Worm (Caenorhabditis elegans): ENCODE results near the gene nlf-1.

nlf-1 gene

DNA sequence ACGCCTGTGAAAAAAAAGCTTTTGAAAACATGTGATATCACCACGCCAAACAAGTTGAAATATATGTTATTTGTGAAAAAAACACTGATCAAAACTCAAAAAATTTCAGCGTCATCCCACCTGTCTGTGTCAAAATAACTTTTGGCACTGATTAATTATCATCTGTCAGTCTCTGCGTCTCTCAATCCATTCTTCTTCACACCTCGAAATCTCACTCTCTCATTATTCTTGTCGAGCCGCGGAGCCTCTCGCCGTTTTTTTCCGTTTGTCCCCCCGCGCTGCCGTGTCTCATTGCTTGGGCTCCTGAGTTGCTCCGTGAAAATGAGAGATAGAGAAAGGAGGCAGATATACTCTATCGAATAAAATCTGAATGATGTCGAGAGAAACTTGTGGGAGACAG lies 33.7 kb upstream of the nlf-1 start:
- TF ChIP-seq unc-62 (GFP tag; optimal IDR thresholded peaks at IDR 0.05) (peak; percentile 79), ztf-11 (tag; optimal IDR thresholded peaks at IDR 0.05) (no peak), nhr-237 (tag; optimal IDR thresholded peaks at IDR 0.05) (no peak), ham-2 (GFP tag; optimal IDR thresholded peaks at IDR 0.05) (no peak), snpc-4 (tag; optimal IDR thresholded peaks at IDR 0.05) (no peak), nhr-2 (tag; optimal IDR thresholded peaks at IDR 0.05) (no peak), mep-1 (tag; optimal IDR thresholded peaks at IDR 0.05) (no peak), unc-120 (tag; optimal IDR thresholded peaks at IDR 0.05; ENCODE audit: poor library complexity, severe bottlenecking) (peak; percentile 1), elt-1 (tag; optimal IDR thresholded peaks at IDR 0.05; ENCODE audit: borderline replicate concordance, insufficient read depth) (no peak), cnd-1 (tag; optimal IDR thresholded peaks at IDR 0.05) (no peak), lsy-2 (tag; optimal IDR thresholded peaks at IDR 0.05) (no peak), lin-32 (GFP tag; optimal IDR thresholded peaks at IDR 0.05) (no peak), mls-2 (tag; optimal IDR thresholded peaks at IDR 0.05) (no peak)

DNA sequence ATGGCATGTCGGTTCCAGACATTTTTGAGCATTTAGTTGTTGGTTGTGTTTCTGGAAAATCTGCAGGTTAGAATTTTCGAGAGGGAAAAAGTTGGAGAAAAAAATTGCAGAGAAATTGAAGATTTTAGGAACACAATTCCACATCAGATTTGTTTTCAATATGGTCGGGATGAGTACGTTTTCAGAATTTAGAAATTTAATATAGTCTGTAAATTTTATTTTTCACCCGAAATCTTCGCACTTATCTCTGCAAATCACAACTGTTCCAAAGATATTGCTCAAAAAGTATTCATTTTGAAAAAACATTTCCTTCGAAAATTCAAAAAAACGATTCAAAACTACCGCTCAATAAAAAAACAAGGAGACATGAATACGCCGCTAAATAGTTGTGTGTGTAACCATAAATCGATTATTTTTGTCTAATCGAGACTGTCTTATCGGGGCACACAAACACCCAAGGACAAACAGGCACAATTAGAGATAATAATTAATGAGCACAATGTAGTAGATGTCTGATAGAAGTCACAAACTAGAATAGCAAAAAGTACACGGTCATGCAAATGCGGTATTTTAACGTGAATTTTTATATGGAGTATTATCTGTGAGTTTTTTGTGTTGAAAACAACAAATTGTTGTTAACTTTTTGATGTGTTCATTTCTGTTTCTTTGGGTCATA lies 28.9 kb upstream of the nlf-1 start, which contains the start of gene vpat-1:
Gene vpat-1, minus strand, starts transcription at position 51 of the 676 bp plus-strand sequence.
- TF ChIP-seq nhr-12 (tag; optimal IDR thresholded peaks at IDR 0.05) (no peak), sem-2 (GFP tag; optimal IDR thresholded peaks at IDR 0.05) (no peak), bed-3 (GFP tag; optimal IDR thresholded peaks at IDR 0.05) (no peak), nhr-237 (tag; optimal IDR thresholded peaks at IDR 0.05) (no peak), hlh-1 (tag; optimal IDR thresholded peaks at IDR 0.05) (no peak), ceh-43 (GFP tag; optimal IDR thresholded peaks at IDR 0.05) (no peak), ceh-39 (tag; optimal IDR thresholded peaks at IDR 0.05) (no peak), ces-1 (GFP tag; optimal IDR thresholded peaks at IDR 0.05) (no peak), ceh-83 (GFP tag; optimal IDR thresholded peaks at IDR 0.05) (no peak), nhr-2 (tag; optimal IDR thresholded peaks at IDR 0.05) (no peak), mab-5 (tag; optimal IDR thresholded peaks at IDR 0.05) (no peak), cnd-1 (tag; optimal IDR thresholded peaks at IDR 0.05) (no peak), zip-8 (tag; optimal IDR thresholded peaks at IDR 0.05) (no peak), pha-4 (tag; optimal IDR thresholded peaks at IDR 0.05) (no peak), blmp-1 (tag; optimal IDR thresholded peaks at IDR 0.05) (no peak), M03D4.4 (tag; optimal IDR thresholded peaks at IDR 0.05) (no peak)

DNA sequence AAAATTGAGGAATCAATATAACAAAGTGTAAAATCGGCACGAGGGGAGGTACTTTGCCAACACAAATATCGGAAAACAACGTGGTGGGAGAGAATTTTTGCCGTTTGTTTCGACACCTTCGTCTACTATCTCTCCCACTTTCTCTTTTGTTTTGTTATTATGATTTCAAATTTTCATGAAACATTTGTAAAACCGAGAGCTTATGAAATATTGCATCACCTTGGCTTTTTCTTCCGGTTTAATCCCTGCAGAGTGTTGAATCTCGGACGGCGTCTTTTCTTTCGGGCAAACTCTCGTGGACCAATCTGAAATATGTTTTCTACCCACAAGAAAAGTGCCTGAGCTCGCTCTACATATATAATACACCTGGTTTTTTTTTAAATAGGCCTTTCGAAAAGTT lies 27.0 kb upstream of the nlf-1 start:
- no peak for TF ChIP-seq ceh-83 (GFP tag; optimal IDR thresholded peaks at IDR 0.05)
- no peak for TF ChIP-seq nhr-2 (tag; optimal IDR thresholded peaks at IDR 0.05)
- no peak for TF ChIP-seq nhr-237 (tag; optimal IDR thresholded peaks at IDR 0.05)
- TF ChIP-seq mab-5 (tag; optimal IDR thresholded peaks at IDR 0.05): no peak
- TF ChIP-seq bed-3 (GFP tag; optimal IDR thresholded peaks at IDR 0.05): no peak
- no peak for TF ChIP-seq drap-1 (GFP tag; optimal IDR thresholded peaks at IDR 0.05)
- TF ChIP-seq elt-3 (tag; optimal IDR thresholded peaks at IDR 0.05): no peak
- no peak for TF ChIP-seq ces-1 (GFP tag; optimal IDR thresholded peaks at IDR 0.05)
- no peak for TF ChIP-seq lin-13 (tag; optimal IDR thresholded peaks at IDR 0.05)
- no peak for TF ChIP-seq unc-120 (tag; optimal IDR thresholded peaks at IDR 0.05; ENCODE audit: poor library complexity, severe bottlenecking)
- TF ChIP-seq ceh-39 (tag; optimal IDR thresholded peaks at IDR 0.05): no peak
- TF ChIP-seq ceh-43 (GFP tag; optimal IDR thresholded peaks at IDR 0.05): no peak
- no peak for TF ChIP-seq unc-39 (tag; optimal IDR thresholded peaks at IDR 0.05)
- TF ChIP-seq cnd-1 (tag; optimal IDR thresholded peaks at IDR 0.05): no peak

DNA sequence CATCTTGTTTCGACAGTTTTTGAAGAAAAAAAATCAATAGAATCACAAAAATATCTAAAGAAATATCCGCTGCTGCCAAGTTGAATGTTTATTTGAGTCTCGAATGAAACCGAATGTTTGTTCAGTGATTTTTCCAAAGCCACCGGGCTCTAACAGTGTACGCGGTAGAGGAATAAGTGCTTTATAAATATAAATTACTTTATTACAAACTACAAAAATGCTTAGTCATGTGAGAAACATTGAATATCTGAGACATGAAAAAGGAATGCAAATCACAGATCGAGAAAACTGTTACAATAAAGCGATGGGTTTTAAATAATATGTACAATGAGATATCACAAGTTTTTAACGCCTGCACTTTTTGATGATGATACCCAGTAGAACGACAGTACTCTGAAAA lies 21.0 kb upstream of the nlf-1 start, which contains the start of gene F55A4.7:
Gene F55A4.7, minus strand, starts transcription at position 101 of the 400 bp plus-strand sequence.
- no peak for TF ChIP-seq drap-1 (GFP tag; optimal IDR thresholded peaks at IDR 0.05)
- no peak for TF ChIP-seq nhr-28 (tag; optimal IDR thresholded peaks at IDR 0.05)
- no peak for TF ChIP-seq nhr-12 (tag; optimal IDR thresholded peaks at IDR 0.05)
- no peak for TF ChIP-seq unc-39 (tag; optimal IDR thresholded peaks at IDR 0.05)
- no peak for TF ChIP-seq ham-2 (GFP tag; optimal IDR thresholded peaks at IDR 0.05)
- TF ChIP-seq elt-3 (tag; optimal IDR thresholded peaks at IDR 0.05): no peak
- TF ChIP-seq snpc-4 (tag; optimal IDR thresholded peaks at IDR 0.05): no peak
- TF ChIP-seq sptf-1 (tag; optimal IDR thresholded peaks at IDR 0.05): no peak
- TF ChIP-seq unc-62 (GFP tag; optimal IDR thresholded peaks at IDR 0.05): no peak

All from whole organism, mixed stage, embryonic.